Worm (Caenorhabditis elegans): ENCODE measurements around the gene nhr-254.

DNA sequence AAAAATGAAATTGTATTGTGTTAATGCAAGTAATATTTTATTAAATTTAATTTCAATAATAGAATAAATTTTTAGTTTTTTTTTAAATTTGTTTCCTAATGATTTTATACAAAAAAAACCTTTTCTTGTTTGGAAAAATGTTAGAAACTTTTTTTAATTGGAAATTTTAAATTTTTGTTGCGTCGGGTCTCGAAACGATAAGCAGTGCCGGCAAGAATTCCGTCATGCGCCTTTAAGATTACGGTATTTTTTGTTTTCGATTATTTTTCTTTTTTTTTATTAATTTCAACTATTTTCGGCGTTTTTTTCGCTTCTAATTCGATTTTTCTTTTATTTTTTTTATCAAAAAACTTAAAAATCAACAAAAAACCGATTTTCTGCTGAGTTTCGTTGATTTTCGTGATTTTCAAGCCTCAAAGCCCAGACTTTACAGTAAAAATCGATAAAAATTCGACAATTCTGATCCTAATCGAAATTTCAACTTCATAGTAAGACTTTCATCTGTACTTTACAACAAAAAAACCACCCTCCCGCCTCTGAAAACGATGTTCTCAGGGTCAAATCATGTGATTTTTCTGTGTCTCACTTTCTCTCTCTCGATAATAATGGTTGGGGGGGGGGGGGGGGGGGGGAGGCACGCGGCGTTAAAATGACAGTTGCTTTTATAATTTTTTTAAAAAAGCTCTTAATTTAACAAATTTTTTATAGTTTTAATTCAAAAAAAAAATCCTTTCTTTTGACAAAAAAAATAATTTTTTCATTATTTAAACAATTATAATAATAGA is 44.7 kb upstream of the nhr-254 start:
- no peak for TF ChIP-seq ceh-16 (tag; optimal IDR thresholded peaks at IDR 0.05)
- TF ChIP-seq nhr-23 (tag; optimal IDR thresholded peaks at IDR 0.05): no peak
- TF ChIP-seq fos-1 (tag; optimal IDR thresholded peaks at IDR 0.05): no peak
- no peak for TF ChIP-seq elt-1 (tag; optimal IDR thresholded peaks at IDR 0.05)
- no peak for TF ChIP-seq ama-1 (optimal IDR thresholded peaks at IDR 0.05)

Data from whole organism, L2 larva.